Worm (Caenorhabditis elegans) whole organism, mixed stage, embryonic: ENCODE results near the gene cdc-42.

Experiments
- ceh-43 ChIP-seq: fragments of 200-800 bp; sonication (Bioruptor generic); optimal IDR thresholded peaks from 2 replicates; lab custom pipeline; 2018; ENCODE audit warnings: mild to moderate bottlenecking, missing genetic modification characterization, moderate library complexity, missing compliant biosample characterization
- nhr-237 ChIP-seq: fragments of 150-350 bp; optimal IDR thresholded peaks from 2 replicates; lab custom pipeline; 2014; ENCODE audit warnings: missing biosample characterization, missing genetic modification characterization
- unc-120 ChIP-seq: sonication (generic microtip); optimal IDR thresholded peaks from 2 replicates; lab custom pipeline; 2017; ENCODE audit warnings: missing genetic modification characterization, missing compliant biosample characterization; ENCODE audit not compliant: poor library complexity, severe bottlenecking

- no peak for TF ChIP-seq ceh-43 (GFP tag; lab: Kevin White, UChicago)
- TF ChIP-seq nhr-237 (tag; lab: Kevin White, UChicago): no peak
- no peak for TF ChIP-seq unc-120
Observed at ce11 chrII:7616141-7616540, at the start of gene cdc-42.
